Worm (Caenorhabditis elegans) whole organism, L1 larva: ENCODE measurements around the gene Y80D4G.2.

Experiments
- blmp-1 ChIP-seq: fragments of 150-350 bp; optimal IDR thresholded peaks from 2 replicates; lab custom pipeline; 2014; ENCODE audit warnings: missing biosample characterization, missing genetic modification characterization
- ceh-82 ChIP-seq, 3 experiments: fragments of 150-350 bp in 1 of 3; sonication (generic microtip) in 2 of 3; optimal IDR thresholded peaks; 2 replicates each; lab custom pipeline; 2014 to 2017; ENCODE audit warnings: missing biosample characterization in 3 of 3, missing genetic modification characterization in 3 of 3
- fkh-4 ChIP-seq: sonication (generic microtip); optimal IDR thresholded peaks from 2 replicates; lab custom pipeline; 2016; ENCODE audit warnings: missing compliant biosample characterization, missing genetic modification characterization, borderline replicate concordance
- lin-13 ChIP-seq: fragments of 150-350 bp; optimal IDR thresholded peaks from 2 replicates; lab custom pipeline; 2014; ENCODE audit warnings: missing biosample characterization, missing genetic modification reagents, missing genetic modification characterization
- lin-15B ChIP-seq: fragments of 150-350 bp; sonication (generic microtip); optimal IDR thresholded peaks from 3 replicates; lab custom pipeline; 2014; ENCODE audit warnings: missing biosample characterization, missing genetic modification characterization
- lir-3 ChIP-seq: sonication (generic microtip); optimal IDR thresholded peaks from 2 replicates; lab custom pipeline; 2016; ENCODE audit warnings: mild to moderate bottlenecking, missing genetic modification characterization, moderate library complexity, missing compliant biosample characterization; ENCODE audit not compliant: poor library complexity
- mef-2 ChIP-seq: fragments of 150-350 bp; optimal IDR thresholded peaks from 2 replicates; lab custom pipeline; 2014; ENCODE audit warnings: missing biosample characterization, missing genetic modification characterization
- nhr-12 ChIP-seq: sonication (generic microtip); optimal IDR thresholded peaks from 2 replicates; lab custom pipeline; 2017; ENCODE audit warnings: missing biosample characterization, missing genetic modification characterization

- no peak for TF ChIP-seq lin-15B (tag; lab: Kevin White, UChicago)
- TF ChIP-seq nhr-12 (tag; lab: Kevin White, UChicago), result no peak
- TF ChIP-seq mef-2, result no peak
- no peak for TF ChIP-seq ceh-82 (tag; optimal IDR thresholded peaks at IDR 0.05; lab: Kevin White, UChicago)
- no peak for TF ChIP-seq lin-13
- no peak for TF ChIP-seq lir-3 (tag; lab: Kevin White, UChicago)
- no peak for TF ChIP-seq blmp-1 (tag; lab: Kevin White, UChicago)
- TF ChIP-seq fkh-4, result no peak
Observed at ce11 chrIII:7545189-7545588, 49.2 kb downstream of the Y80D4G.2 start.
